Fruit fly (Drosophila melanogaster) whole organism, prepupa: ENCODE results near the gene TwdlW.

Source experiments
- CG10631 ChIP-seq: fragments of 200-800 bp; sonication (Bioruptor generic); optimal IDR thresholded peaks from 2 replicates; lab custom pipeline; 2016; ENCODE audit warnings: missing biosample characterization, missing genetic modification characterization
- CG10669 ChIP-seq: fragments of 200-800 bp; sonication (Bioruptor generic); optimal IDR thresholded peaks from 3 replicates; lab custom pipeline; 2018; ENCODE audit warnings: missing biosample characterization, mild to moderate bottlenecking, missing genetic modification characterization, moderate library complexity
- CG11762 ChIP-seq: fragments of 200-800 bp; sonication (Bioruptor generic); optimal IDR thresholded peaks from 3 replicates; lab custom pipeline; 2016; ENCODE audit warnings: missing biosample characterization, missing genetic modification characterization; ENCODE audit not compliant: insufficient read depth
- CG11902 ChIP-seq: fragments of 200-800 bp; sonication (Bioruptor generic); optimal IDR thresholded peaks from 3 replicates; lab custom pipeline; 2016; ENCODE audit warnings: missing biosample characterization, missing genetic modification characterization
- CG15336 ChIP-seq: fragments of 200-800 bp; sonication (Bioruptor generic); IDR thresholded peaks from 2 replicates; pipeline ENCODE4 v1.3.6; 2022; ENCODE audit warnings: missing biosample characterization, missing genetic modification characterization
- CG3032 ChIP-seq: fragments of 200-800 bp; optimal IDR thresholded peaks from 2 replicates; lab custom pipeline; 2019; ENCODE audit warnings: missing biosample characterization, mild to moderate bottlenecking, missing genetic modification characterization, moderate library complexity
- CG31627 ChIP-seq: fragments of 200-800 bp; sonication (Bioruptor generic); optimal IDR thresholded peaks from 3 replicates; lab custom pipeline; 2016; ENCODE audit warnings: missing biosample characterization, missing genetic modification characterization
- CG32006 ChIP-seq: fragments of 200-800 bp; sonication (Bioruptor generic); optimal IDR thresholded peaks from 3 replicates; lab custom pipeline; 2017; ENCODE audit warnings: missing biosample characterization, mild to moderate bottlenecking, missing genetic modification characterization
- CG3919 ChIP-seq: fragments of 200-800 bp; sonication (Bioruptor generic); optimal IDR thresholded peaks from 3 replicates; lab custom pipeline; 2016; ENCODE audit warnings: missing biosample characterization, missing genetic modification characterization
- CG4318 ChIP-seq: fragments of 200-800 bp; sonication (Bioruptor generic); optimal IDR thresholded peaks from 3 replicates; lab custom pipeline; 2017; ENCODE audit warnings: missing biosample characterization, mild to moderate bottlenecking, missing genetic modification characterization
- CG6163 ChIP-seq: fragments of 200-800 bp; sonication (Bioruptor generic); IDR thresholded peaks from 3 replicates; pipeline ENCODE4 v1.3.6; 2022; ENCODE audit warnings: missing biosample characterization, missing genetic modification characterization
- CG6276 ChIP-seq: fragments of 200-800 bp; sonication (Bioruptor generic); optimal IDR thresholded peaks from 2 replicates; lab custom pipeline; 2017; ENCODE audit warnings: missing biosample characterization, mild to moderate bottlenecking, missing genetic modification characterization
- CG6792 ChIP-seq: fragments of 200-800 bp; sonication (Bioruptor generic); optimal IDR thresholded peaks from 3 replicates; lab custom pipeline; 2016; ENCODE audit warnings: missing biosample characterization, missing genetic modification characterization
- CG8119 ChIP-seq: fragments of 200-800 bp; sonication (Bioruptor generic); IDR thresholded peaks from 3 replicates; pipeline ENCODE4 v1.3.6; 2022; ENCODE audit warnings: missing biosample characterization, missing genetic modification characterization
- CG8319 ChIP-seq: fragments of 200-800 bp; sonication (Bioruptor generic); optimal IDR thresholded peaks from 3 replicates; lab custom pipeline; 2016; ENCODE audit warnings: missing biosample characterization, missing genetic modification characterization
- CG8632 ChIP-seq: fragments of 200-800 bp; sonication (Bioruptor generic); optimal IDR thresholded peaks from 3 replicates; lab custom pipeline; 2016; ENCODE audit warnings: missing biosample characterization, missing genetic modification characterization
- CG9139 ChIP-seq: fragments of 200-800 bp; sonication (Bioruptor generic); optimal IDR thresholded peaks from 3 replicates; lab custom pipeline; 2017; ENCODE audit warnings: missing biosample characterization, mild to moderate bottlenecking, missing genetic modification characterization
- Eip78C ChIP-seq: fragments of 200-800 bp; sonication (Bioruptor generic); peaks from one replicate; lab custom pipeline; 2016; ENCODE audit warnings: missing biosample characterization, missing genetic modification characterization
- Ets21C ChIP-seq: fragments of 200-800 bp; sonication (Bioruptor generic); optimal IDR thresholded peaks from 3 replicates; lab custom pipeline; 2016; ENCODE audit warnings: missing biosample characterization, missing genetic modification characterization
- Ets96B ChIP-seq: fragments of 200-800 bp; optimal IDR thresholded peaks from 2 replicates; lab custom pipeline; 2019; ENCODE audit warnings: missing biosample characterization, mild to moderate bottlenecking, missing genetic modification characterization, moderate library complexity
- Gug ChIP-seq: fragments of 200-800 bp; sonication (Bioruptor generic); IDR thresholded peaks from 2 replicates; pipeline ENCODE4 v1.3.6; 2022; ENCODE audit warnings: missing biosample characterization, missing genetic modification characterization
- Hr4 ChIP-seq: fragments of 200-800 bp; sonication (Bioruptor generic); optimal IDR thresholded peaks from 3 replicates; lab custom pipeline; 2016; ENCODE audit warnings: missing biosample characterization, missing genetic modification characterization
- Lpt ChIP-seq: fragments of 200-800 bp; sonication (Bioruptor generic); optimal IDR thresholded peaks from 3 replicates; lab custom pipeline; 2016; ENCODE audit warnings: missing biosample characterization, missing genetic modification characterization
- Met ChIP-seq: fragments of 200-800 bp; sonication (Bioruptor generic); optimal IDR thresholded peaks from 3 replicates; lab custom pipeline; 2016; ENCODE audit warnings: missing biosample characterization, missing genetic modification characterization
- OdsH ChIP-seq: fragments of 200-800 bp; sonication (Bioruptor generic); optimal IDR thresholded peaks from 3 replicates; lab custom pipeline; 2016; ENCODE audit warnings: missing biosample characterization, missing genetic modification characterization
- Smox ChIP-seq: fragments of 200-800 bp; sonication (Bioruptor generic); optimal IDR thresholded peaks from 3 replicates; lab custom pipeline; 2016; ENCODE audit warnings: missing biosample characterization, missing genetic modification characterization
- acj6 ChIP-seq: fragments of 200-800 bp; sonication (Bioruptor generic); optimal IDR thresholded peaks from 3 replicates; lab custom pipeline; 2016; ENCODE audit warnings: missing biosample characterization, missing genetic modification characterization
- dsx ChIP-seq: fragments of 200-800 bp; optimal IDR thresholded peaks from 3 replicates; lab custom pipeline; 2019; ENCODE audit warnings: missing biosample characterization, mild to moderate bottlenecking, missing genetic modification characterization, moderate library complexity; ENCODE audit not compliant: poor library complexity, severe bottlenecking
- eg ChIP-seq: fragments of 200-800 bp; sonication (Bioruptor generic); IDR thresholded peaks from 3 replicates; pipeline ENCODE4 v1.3.6; 2022; ENCODE audit warnings: missing biosample characterization, missing genetic modification characterization
- esn ChIP-seq: fragments of 200-800 bp; sonication (Bioruptor generic); optimal IDR thresholded peaks from 2 replicates; lab custom pipeline; 2016; ENCODE audit warnings: missing biosample characterization, mild to moderate bottlenecking, missing genetic modification characterization, moderate library complexity
- fkh ChIP-seq: fragments of 200-800 bp; sonication (Bioruptor generic); optimal IDR thresholded peaks from 3 replicates; lab custom pipeline; 2017; ENCODE audit warnings: missing biosample characterization, mild to moderate bottlenecking, missing genetic modification characterization, moderate library complexity
- lz ChIP-seq: fragments of 200-800 bp; sonication (Bioruptor generic); optimal IDR thresholded peaks from 3 replicates; lab custom pipeline; 2016; ENCODE audit warnings: missing biosample characterization, missing genetic modification characterization
- pdm3 ChIP-seq: fragments of 200-800 bp; sonication (Bioruptor generic); optimal IDR thresholded peaks from 3 replicates; lab custom pipeline; 2016; ENCODE audit warnings: missing biosample characterization, missing genetic modification characterization
- salr ChIP-seq, 2 experiments: fragments of 200-800 bp; sonication (Bioruptor generic); optimal IDR thresholded peaks; 3 replicates each; lab custom pipeline; 2016 to 2018; ENCODE audit warnings: missing biosample characterization in 2 of 2, missing genetic modification characterization in 2 of 2, mild to moderate bottlenecking in 1 of 2
- ss ChIP-seq, 2 experiments: fragments of 200-800 bp; sonication (Bioruptor generic); optimal IDR thresholded peaks; 2 replicates in 1 of 2; 3 replicates in 1 of 2; lab custom pipeline; 2017 to 2018; ENCODE audit warnings: mild to moderate bottlenecking in 2 of 2, missing biosample characterization in 2 of 2, missing genetic modification characterization in 2 of 2, moderate library complexity in 1 of 2
- topi ChIP-seq: fragments of 200-800 bp; sonication (Bioruptor generic); optimal IDR thresholded peaks from 3 replicates; lab custom pipeline; 2016; ENCODE audit warnings: missing biosample characterization, missing genetic modification characterization
- vri ChIP-seq: fragments of 200-800 bp; sonication (Bioruptor generic); optimal IDR thresholded peaks from 3 replicates; lab custom pipeline; 2016; ENCODE audit warnings: missing biosample characterization, mild to moderate bottlenecking, missing genetic modification characterization

The TwdlW gene

dm6 chr3R:17117607-17118327 lies 24.4 kb downstream of the TwdlW start (continued):
- no peak for TF ChIP-seq eg (GFP tag; lab: Robert Waterston, UW)
- peak; percentile 35 for TF ChIP-seq Hr4 (GFP tag; lab: Kevin White, UChicago)
- peak; percentile 59 for TF ChIP-seq Ets96B (tag; lab: Kevin White, UChicago)
- peak; percentile 38 for TF ChIP-seq Ets21C (GFP tag; lab: Kevin White, UChicago)
- peak; percentile 63 for TF ChIP-seq CG32006
- TF ChIP-seq Smox (GFP tag; lab: Kevin White, UChicago), result peak; percentile 20
- TF ChIP-seq Lpt, result no peak
- TF ChIP-seq CG11762 (GFP tag; lab: Kevin White, UChicago), result no peak
- TF ChIP-seq CG8632, result peak; percentile 51
- TF ChIP-seq vri (GFP tag; lab: Kevin White, UChicago), result peak; percentile 62
- TF ChIP-seq CG6792 (GFP tag; lab: Kevin White, UChicago), result peak; percentile 48
- 0 out of 3 replicates have a peak, but pooled peaks have one; percentile 33 for TF ChIP-seq CG6163
- TF ChIP-seq acj6 (GFP tag; lab: Kevin White, UChicago), result peak; percentile 64
- peak; percentile 92 for TF ChIP-seq Eip78C (GFP tag; lab: Kevin White, UChicago)
- peak; percentile 3 to 23 for TF ChIP-seq salr (GFP tag; optimal IDR thresholded peaks at IDR 0.05; lab: Kevin White, UChicago)
- peak; percentile 55 for TF ChIP-seq CG3919 (GFP tag; lab: Kevin White, UChicago)
- TF ChIP-seq OdsH (GFP tag; lab: Kevin White, UChicago), result peak; percentile 58
- no peak for TF ChIP-seq Gug (GFP tag; lab: Robert Waterston, UW)
- peak; percentile 71 for TF ChIP-seq pdm3 (GFP tag; lab: Kevin White, UChicago)
- peak; percentile 83 for TF ChIP-seq Met (GFP tag; lab: Kevin White, UChicago)
- peak; percentile 75 for TF ChIP-seq CG31627
- peak; percentile 63 for TF ChIP-seq dsx (GFP tag; lab: Kevin White, UChicago)
- TF ChIP-seq CG4318 (GFP tag; lab: Kevin White, UChicago), result peak; percentile 44
- TF ChIP-seq CG9139 (GFP tag; lab: Kevin White, UChicago), result peak; percentile 39
- peak; percentile 74 for TF ChIP-seq CG3032 (tag; lab: Kevin White, UChicago)
- peak; percentile 83 for TF ChIP-seq esn (GFP tag; lab: Kevin White, UChicago)
- peak; percentile 37 for TF ChIP-seq CG6276 (GFP tag; lab: Kevin White, UChicago)
- TF ChIP-seq CG10631 (GFP tag; lab: Kevin White, UChicago), result peak; percentile 43
- no peak for TF ChIP-seq CG15336 (GFP tag; lab: Robert Waterston, UW)
- peak; percentile 32 to 38 for TF ChIP-seq ss (GFP tag; optimal IDR thresholded peaks at IDR 0.05; lab: Kevin White, UChicago)
- TF ChIP-seq CG8119 (GFP tag; lab: Robert Waterston, UW), result no peak
- TF ChIP-seq CG8319 (GFP tag; lab: Kevin White, UChicago), result peak; percentile 33
- peak; percentile 68 for TF ChIP-seq lz (GFP tag; lab: Kevin White, UChicago)
- peak; percentile 79 for TF ChIP-seq topi (GFP tag; lab: Kevin White, UChicago)
- peak; percentile 50 for TF ChIP-seq fkh (GFP tag; lab: Kevin White, UChicago)

dm6 chr3R:17116231-17116630 lies 26.0 kb downstream of the TwdlW start:
- no peak for TF ChIP-seq Smox (GFP tag; lab: Kevin White, UChicago)
- peak; percentile 40 for TF ChIP-seq vri (GFP tag; lab: Kevin White, UChicago)
- peak; percentile 14 for TF ChIP-seq esn (GFP tag; lab: Kevin White, UChicago)
- peak; percentile 55 for TF ChIP-seq Eip78C (GFP tag; lab: Kevin White, UChicago)
- TF ChIP-seq acj6 (GFP tag; lab: Kevin White, UChicago), result no peak
- no peak for TF ChIP-seq CG11902 (GFP tag; lab: Kevin White, UChicago)
- TF ChIP-seq Met (GFP tag; lab: Kevin White, UChicago), result peak; percentile 35
- TF ChIP-seq, all 60 proteins: peak for 4

- TF ChIP-seq vri (GFP tag; lab: Kevin White, UChicago) (peak; percentile 31), CG10669 (GFP tag; lab: Kevin White, UChicago) (no peak), fkh (GFP tag; lab: Kevin White, UChicago) (peak; percentile 95)
These were observed 26.5 kb downstream of the TwdlW start for dm6 chr3R:17115668-17116067.
